Worm (Caenorhabditis elegans): ENCODE results near the gene B0336.7.

The B0336.7 gene

ce11 chrIII:5717173-5717748 is 20.1 kb upstream of the B0336.7 start:
- TF ChIP-seq med-1 (GFP tag; optimal IDR thresholded peaks at IDR 0.05; ENCODE audit: insufficient read depth) (no peak), cog-1 (tag; optimal IDR thresholded peaks at IDR 0.05) (no peak), klf-2 (GFP tag; conservative IDR thresholded peaks at IDR 0.05) (no peak), ztf-23 (GFP tag; IDR thresholded peaks at IDR 0.05) (no peak)

- TF ChIP-seq flt-1 (GFP tag; IDR thresholded peaks at IDR 0.05) = 0 out of 2 replicates have a peak, but pooled peaks have one; percentile 34
- no peak for TF ChIP-seq ref-1 (GFP tag; conservative IDR thresholded peaks at IDR 0.05)
- TF ChIP-seq med-1 (GFP tag; optimal IDR thresholded peaks at IDR 0.05; ENCODE audit: insufficient read depth) = no peak
- TF ChIP-seq T22C8.4 (GFP tag; IDR thresholded peaks at IDR 0.05) = no peak
- peak; percentile 77 for TF ChIP-seq cog-1 (tag; optimal IDR thresholded peaks at IDR 0.05)
- peak; percentile 55; the same call in 1 of the 2 replicates for TF ChIP-seq ztf-23 (GFP tag; IDR thresholded peaks at IDR 0.05)
- peak; percentile 32; the same call in 1 of the 2 replicates for TF ChIP-seq ztf-29 (GFP tag; IDR thresholded peaks at IDR 0.05)
Observed at ce11 chrIII:5715467-5715866, 18.3 kb upstream of the B0336.7 start.

ce11 chrIII:5714984-5715454 is 17.9 kb upstream of the B0336.7 start:
- TF ChIP-seq cog-1 (tag; optimal IDR thresholded peaks at IDR 0.05) (no peak), flt-1 (GFP tag; IDR thresholded peaks at IDR 0.05) (peak; percentile 15; the same call in 1 of the 2 replicates), tab-1 (GFP tag; IDR thresholded peaks at IDR 0.05) (no peak), ref-1 (GFP tag; conservative IDR thresholded peaks at IDR 0.05) (no peak), ztf-29 (GFP tag; IDR thresholded peaks at IDR 0.05) (no peak), T22C8.4 (GFP tag; IDR thresholded peaks at IDR 0.05) (no peak), klf-2 (GFP tag; conservative IDR thresholded peaks at IDR 0.05) (no peak), med-1 (GFP tag; optimal IDR thresholded peaks at IDR 0.05; ENCODE audit: insufficient read depth) (no peak)

ce11 chrIII:5714230-5714983 is 17.2 kb upstream of the B0336.7 start, which contains the start of gene arf-1:
Gene arf-1 (plus strand): TSS chrIII:5714886.
- no peak for TF ChIP-seq flt-1 (GFP tag; IDR thresholded peaks at IDR 0.05)
- TF ChIP-seq tab-1 (GFP tag; IDR thresholded peaks at IDR 0.05) = no peak
- TF ChIP-seq cog-1 (tag; optimal IDR thresholded peaks at IDR 0.05) = no peak
- TF ChIP-seq ztf-23 (GFP tag; IDR thresholded peaks at IDR 0.05) = no peak
- no peak for TF ChIP-seq T22C8.4 (GFP tag; IDR thresholded peaks at IDR 0.05)
- no peak for TF ChIP-seq ref-1 (GFP tag; conservative IDR thresholded peaks at IDR 0.05)
- no peak for TF ChIP-seq ztf-29 (GFP tag; IDR thresholded peaks at IDR 0.05)
- no peak for TF ChIP-seq klf-2 (GFP tag; conservative IDR thresholded peaks at IDR 0.05)
- TF ChIP-seq med-1 (GFP tag; optimal IDR thresholded peaks at IDR 0.05; ENCODE audit: insufficient read depth) = no peak

ce11 chrIII:5711881-5712643 is 14.9 kb upstream of the B0336.7 start:
- TF ChIP-seq klf-2 (GFP tag; conservative IDR thresholded peaks at IDR 0.05) = no peak
- no peak for TF ChIP-seq med-1 (GFP tag; optimal IDR thresholded peaks at IDR 0.05; ENCODE audit: insufficient read depth)
- TF ChIP-seq tab-1 (GFP tag; IDR thresholded peaks at IDR 0.05) = no peak
- no peak for TF ChIP-seq ztf-23 (GFP tag; IDR thresholded peaks at IDR 0.05)
- no peak for TF ChIP-seq ref-1 (GFP tag; conservative IDR thresholded peaks at IDR 0.05)
- TF ChIP-seq cog-1 (tag; optimal IDR thresholded peaks at IDR 0.05) = no peak
- no peak for TF ChIP-seq T22C8.4 (GFP tag; IDR thresholded peaks at IDR 0.05)
- no peak for TF ChIP-seq ztf-29 (GFP tag; IDR thresholded peaks at IDR 0.05)
- no peak for TF ChIP-seq flt-1 (GFP tag; IDR thresholded peaks at IDR 0.05)

- TF ChIP-seq flt-1 (GFP tag; IDR thresholded peaks at IDR 0.05) = no peak
- TF ChIP-seq ref-1 (GFP tag; conservative IDR thresholded peaks at IDR 0.05) = no peak
Observed at ce11 chrIII:5711242-5711641, 14.1 kb upstream of the B0336.7 start, which contains the start of gene rbm-26. Gene rbm-26 (plus strand): TSS chrIII:5711542.

ce11 chrIII:5710676-5711075 is 13.5 kb upstream of the B0336.7 start:
- no peak for TF ChIP-seq T22C8.4 (GFP tag; IDR thresholded peaks at IDR 0.05)
- no peak for TF ChIP-seq flt-1 (GFP tag; IDR thresholded peaks at IDR 0.05)
- no peak for TF ChIP-seq klf-2 (GFP tag; conservative IDR thresholded peaks at IDR 0.05)
- no peak for TF ChIP-seq ztf-23 (GFP tag; IDR thresholded peaks at IDR 0.05)
- no peak for TF ChIP-seq cog-1 (tag; optimal IDR thresholded peaks at IDR 0.05)
- no peak for TF ChIP-seq med-1 (GFP tag; optimal IDR thresholded peaks at IDR 0.05; ENCODE audit: insufficient read depth)
- no peak for TF ChIP-seq ztf-29 (GFP tag; IDR thresholded peaks at IDR 0.05)
- no peak for TF ChIP-seq tab-1 (GFP tag; IDR thresholded peaks at IDR 0.05)
- no peak for TF ChIP-seq ref-1 (GFP tag; conservative IDR thresholded peaks at IDR 0.05)

ce11 chrIII:5710045-5710444 is 12.9 kb upstream of the B0336.7 start, which contains the start of gene B0336.12:
Gene B0336.12 (minus strand): TSS chrIII:5710145.
- no peak for TF ChIP-seq ref-1 (GFP tag; conservative IDR thresholded peaks at IDR 0.05)
- no peak for TF ChIP-seq med-1 (GFP tag; optimal IDR thresholded peaks at IDR 0.05; ENCODE audit: insufficient read depth)
- TF ChIP-seq ztf-23 (GFP tag; IDR thresholded peaks at IDR 0.05) = no peak
- no peak for TF ChIP-seq flt-1 (GFP tag; IDR thresholded peaks at IDR 0.05)
- TF ChIP-seq T22C8.4 (GFP tag; IDR thresholded peaks at IDR 0.05) = no peak
- no peak for TF ChIP-seq klf-2 (GFP tag; conservative IDR thresholded peaks at IDR 0.05)
- TF ChIP-seq tab-1 (GFP tag; IDR thresholded peaks at IDR 0.05) = no peak
- TF ChIP-seq ztf-29 (GFP tag; IDR thresholded peaks at IDR 0.05) = no peak
- no peak for TF ChIP-seq cog-1 (tag; optimal IDR thresholded peaks at IDR 0.05)

- TF ChIP-seq ztf-23 (GFP tag; IDR thresholded peaks at IDR 0.05) (no peak), tab-1 (GFP tag; IDR thresholded peaks at IDR 0.05) (no peak), klf-2 (GFP tag; conservative IDR thresholded peaks at IDR 0.05) (no peak), med-1 (GFP tag; optimal IDR thresholded peaks at IDR 0.05; ENCODE audit: insufficient read depth) (no peak), T22C8.4 (GFP tag; IDR thresholded peaks at IDR 0.05) (no peak), ref-1 (GFP tag; conservative IDR thresholded peaks at IDR 0.05) (no peak), flt-1 (GFP tag; IDR thresholded peaks at IDR 0.05) (no peak), cog-1 (tag; optimal IDR thresholded peaks at IDR 0.05) (no peak), ztf-29 (GFP tag; IDR thresholded peaks at IDR 0.05) (no peak)
Observed at ce11 chrIII:5709224-5709623, 12.1 kb upstream of the B0336.7 start, which contains the start of gene hpo-28. Gene hpo-28 (minus strand): TSS chrIII:5709324.

All from whole organism, midembryonic.